Fruit fly (Drosophila melanogaster) whole organism, embryonic: ENCODE data around the gene Blm.

ENCODE experiments used
- Adf1 ChIP-seq: fragments of 200-800 bp; sonication (Bioruptor generic); IDR thresholded peaks from 2 replicates; pipeline ENCODE4 v1.3.6; 2022; ENCODE audit warnings: missing biosample characterization, missing genetic modification characterization
- C15 ChIP-seq: fragments of 200-800 bp; sonication (Bioruptor generic); IDR thresholded peaks from 3 replicates; pipeline ENCODE4 v1.3.6; 2022; ENCODE audit warnings: missing biosample characterization, missing genetic modification characterization
- CG12391 ChIP-seq: fragments of 200-800 bp; sonication (Bioruptor generic); optimal IDR thresholded peaks from 3 replicates; lab custom pipeline; 2018; ENCODE audit warnings: missing biosample characterization, mild to moderate bottlenecking, missing genetic modification characterization, moderate library complexity
- CG13424 ChIP-seq: fragments of 200-800 bp; sonication (Bioruptor generic); optimal IDR thresholded peaks from 2 replicates; lab custom pipeline; 2019; ENCODE audit warnings: missing biosample characterization, mild to moderate bottlenecking, missing genetic modification characterization, moderate library complexity
- CG13775 ChIP-seq: fragments of 200-800 bp; sonication (Bioruptor generic); optimal IDR thresholded peaks from 3 replicates; lab custom pipeline; 2017; ENCODE audit warnings: missing biosample characterization, mild to moderate bottlenecking, missing genetic modification characterization
- CG14050 ChIP-seq: fragments of 200-800 bp; sonication (Bioruptor generic); IDR thresholded peaks from 3 replicates; pipeline ENCODE4 v1.3.6; 2022; ENCODE audit warnings: missing biosample characterization, missing genetic modification characterization
- CG15514 ChIP-seq: fragments of 200-800 bp; sonication (Bioruptor generic); optimal IDR thresholded peaks from 3 replicates; lab custom pipeline; 2017; ENCODE audit warnings: missing biosample characterization, missing genetic modification characterization, mild to moderate bottlenecking, moderate library complexity, missing genetic modification reagents
- CG1603 ChIP-seq: fragments of 200-800 bp; sonication (Bioruptor generic); optimal IDR thresholded peaks from 2 replicates; lab custom pipeline; 2019; ENCODE audit warnings: missing biosample characterization, mild to moderate bottlenecking, missing genetic modification characterization, moderate library complexity
- CG17612 ChIP-seq: fragments of 200-800 bp; sonication (Bioruptor generic); IDR thresholded peaks from 2 replicates; pipeline ENCODE4 v1.3.6; 2022; ENCODE audit warnings: missing biosample characterization, missing genetic modification characterization
- CG2116 ChIP-seq: fragments of 200-800 bp; sonication (Bioruptor generic); optimal IDR thresholded peaks from 3 replicates; lab custom pipeline; 2018; ENCODE audit warnings: missing biosample characterization, mild to moderate bottlenecking, missing genetic modification characterization
- CG2202 ChIP-seq: fragments of 200-800 bp; sonication (Bioruptor generic); optimal IDR thresholded peaks from 2 replicates; lab custom pipeline; 2018; ENCODE audit warnings: missing biosample characterization, mild to moderate bottlenecking, missing genetic modification characterization
- CG2712 ChIP-seq: fragments of 200-800 bp; optimal IDR thresholded peaks from 3 replicates; lab custom pipeline; 2019; ENCODE audit warnings: missing biosample characterization, mild to moderate bottlenecking, missing genetic modification characterization, moderate library complexity
- CG6254 ChIP-seq: fragments of 200-800 bp; sonication (Bioruptor generic); optimal IDR thresholded peaks from 3 replicates; lab custom pipeline; 2017; ENCODE audit warnings: mild to moderate bottlenecking, missing biosample characterization, missing genetic modification reagents, missing genetic modification characterization
- CG6683 ChIP-seq: fragments of 200-800 bp; sonication (Bioruptor generic); optimal IDR thresholded peaks from 2 replicates; lab custom pipeline; 2017; ENCODE audit warnings: missing biosample characterization, mild to moderate bottlenecking, missing genetic modification characterization, missing genetic modification reagents
- CG8388 ChIP-seq: fragments of 200-800 bp; sonication (Bioruptor generic); optimal IDR thresholded peaks from 2 replicates; lab custom pipeline; 2019; ENCODE audit warnings: missing biosample characterization, mild to moderate bottlenecking, missing genetic modification characterization, moderate library complexity
- CG9215 ChIP-seq: fragments of 200-800 bp; sonication (Bioruptor generic); IDR thresholded peaks from 2 replicates; pipeline ENCODE4 v1.3.6; 2022; ENCODE audit warnings: missing biosample characterization, missing genetic modification characterization
- CG9437 ChIP-seq: fragments of 200-800 bp; sonication (Bioruptor generic); optimal IDR thresholded peaks from 2 replicates; lab custom pipeline; 2018; ENCODE audit warnings: missing biosample characterization, mild to moderate bottlenecking, missing genetic modification characterization
- CrebB ChIP-seq: fragments of 200-800 bp; sonication (Bioruptor generic); optimal IDR thresholded peaks from 3 replicates; lab custom pipeline; 2018; ENCODE audit warnings: missing biosample characterization, mild to moderate bottlenecking, missing genetic modification characterization
- Dbx ChIP-seq: fragments of 200-800 bp; sonication (Bioruptor generic); IDR thresholded peaks from 3 replicates; pipeline ENCODE4 v1.3.6; 2022; ENCODE audit warnings: missing biosample characterization, missing genetic modification characterization
- Deaf1 ChIP-seq: fragments of 200-800 bp; optimal IDR thresholded peaks from 3 replicates; lab custom pipeline; 2019; ENCODE audit warnings: missing biosample characterization, mild to moderate bottlenecking, missing genetic modification characterization, moderate library complexity
- Dfd ChIP-seq, 2 experiments: fragments of >200 bp; optimal IDR thresholded peaks; 2 replicates each; lab custom pipeline; 2017; ENCODE audit warnings: missing biosample characterization in 2 of 2, missing genetic modification characterization in 2 of 2
- Fer1 ChIP-seq: fragments of 200-800 bp; sonication (Bioruptor generic); optimal IDR thresholded peaks from 2 replicates; lab custom pipeline; 2017; ENCODE audit warnings: missing biosample characterization, mild to moderate bottlenecking, missing genetic modification characterization
- Gug ChIP-seq: fragments of 200-800 bp; sonication (Bioruptor generic); IDR thresholded peaks from 4 replicates; pipeline ENCODE4 v1.3.6; 2022; ENCODE audit warnings: missing biosample characterization, missing genetic modification characterization
- HLH54F ChIP-seq: fragments of 200-800 bp; sonication (Bioruptor generic); optimal IDR thresholded peaks from 3 replicates; lab custom pipeline; 2016; ENCODE audit warnings: missing biosample characterization, missing genetic modification characterization
- HmgD ChIP-seq: fragments of 200-800 bp; sonication (Bioruptor generic); optimal IDR thresholded peaks from 3 replicates; lab custom pipeline; 2016; ENCODE audit warnings: missing biosample characterization, missing genetic modification characterization
- Hr78 ChIP-seq, 2 experiments: fragments of 200-800 bp in 1 of 2; fragments of >200 bp in 1 of 2; sonication (Bioruptor generic) in 1 of 2; optimal IDR thresholded peaks; 2 replicates each; lab custom pipeline; 2017 to 2019; ENCODE audit warnings: missing biosample characterization in 2 of 2, missing genetic modification characterization in 2 of 2, mild to moderate bottlenecking in 1 of 2, moderate library complexity in 1 of 2
- Hsf ChIP-seq: fragments of 200-800 bp; sonication (Bioruptor generic); optimal IDR thresholded peaks from 3 replicates; lab custom pipeline; 2016; ENCODE audit warnings: missing biosample characterization, missing genetic modification characterization
- Jarid2 ChIP-seq: fragments of 200-800 bp; sonication (Bioruptor generic); optimal IDR thresholded peaks from 3 replicates; lab custom pipeline; 2017; ENCODE audit warnings: mild to moderate bottlenecking, missing biosample characterization, missing genetic modification reagents, missing genetic modification characterization
- Kr ChIP-seq: fragments of 200-800 bp; sonication (Bioruptor generic); optimal IDR thresholded peaks from 2 replicates; lab custom pipeline; 2017; ENCODE audit warnings: missing biosample characterization, mild to moderate bottlenecking, missing genetic modification characterization
- Oli ChIP-seq: fragments of 200-800 bp; sonication (Bioruptor generic); optimal IDR thresholded peaks from 2 replicates; lab custom pipeline; 2018; ENCODE audit warnings: missing biosample characterization, mild to moderate bottlenecking, missing genetic modification characterization, moderate library complexity
- Optix ChIP-seq: fragments of 200-800 bp; sonication (Bioruptor generic); IDR thresholded peaks from 3 replicates; pipeline ENCODE4 v1.3.6; 2022; ENCODE audit warnings: missing biosample characterization, missing genetic modification characterization
- PHDP ChIP-seq: fragments of 200-800 bp; sonication (Bioruptor generic); optimal IDR thresholded peaks from 3 replicates; lab custom pipeline; 2018; ENCODE audit warnings: missing biosample characterization, mild to moderate bottlenecking, missing genetic modification characterization, moderate library complexity
- Poxn ChIP-seq: fragments of 200-800 bp; sonication (Bioruptor generic); IDR thresholded peaks from 2 replicates; pipeline ENCODE4 v1.3.6; 2022; ENCODE audit warnings: missing biosample characterization, missing genetic modification characterization
- Six4 ChIP-seq: fragments of 200-800 bp; sonication (Bioruptor generic); optimal IDR thresholded peaks from 2 replicates; lab custom pipeline; 2016; ENCODE audit warnings: missing biosample characterization, missing genetic modification characterization
- Sox102F ChIP-seq: fragments of 200-800 bp; sonication (Bioruptor generic); optimal IDR thresholded peaks from 2 replicates; lab custom pipeline; 2018; ENCODE audit warnings: missing biosample characterization, mild to moderate bottlenecking, missing genetic modification characterization, moderate library complexity
- abd-A ChIP-seq: fragments of 200-800 bp; sonication (Bioruptor generic); optimal IDR thresholded peaks from 3 replicates; lab custom pipeline; 2019; ENCODE audit warnings: missing biosample characterization, mild to moderate bottlenecking, missing genetic modification characterization, moderate library complexity
- ash1 ChIP-seq: fragments of 200-800 bp; sonication (Bioruptor generic); optimal IDR thresholded peaks from 2 replicates; lab custom pipeline; 2018; ENCODE audit warnings: missing biosample characterization, mild to moderate bottlenecking, missing genetic modification characterization
- bigmax ChIP-seq: fragments of 200-800 bp; sonication (Bioruptor generic); optimal IDR thresholded peaks from 2 replicates; lab custom pipeline; 2018; ENCODE audit warnings: missing biosample characterization, mild to moderate bottlenecking, missing genetic modification characterization
- chinmo ChIP-seq: fragments of 200-800 bp; sonication (Bioruptor generic); IDR thresholded peaks from 4 replicates; pipeline ENCODE4 v1.3.6; 2022; ENCODE audit warnings: missing biosample characterization, missing genetic modification characterization; ENCODE audit not compliant: partially characterized antibody
- dimm ChIP-seq: fragments of 200-800 bp; sonication (Bioruptor generic); IDR thresholded peaks from 2 replicates; pipeline ENCODE4 v1.3.6; 2022; ENCODE audit warnings: missing biosample characterization, missing genetic modification characterization
- en ChIP-seq: fragments of 200-800 bp; sonication (Bioruptor generic); optimal IDR thresholded peaks from 2 replicates; lab custom pipeline; 2016; ENCODE audit warnings: missing biosample characterization, missing genetic modification characterization
- ewg ChIP-seq: fragments of 200-800 bp; sonication (Bioruptor generic); optimal IDR thresholded peaks from 3 replicates; lab custom pipeline; 2017; ENCODE audit warnings: mild to moderate bottlenecking, missing biosample characterization, missing genetic modification reagents, missing genetic modification characterization
- gsb ChIP-seq: fragments of 200-800 bp; sonication (Bioruptor generic); IDR thresholded peaks from 2 replicates; pipeline ENCODE4 v1.3.6; 2022; ENCODE audit warnings: missing biosample characterization, missing genetic modification characterization
- gt ChIP-seq: fragments of 200-800 bp; sonication (Bioruptor generic); IDR thresholded peaks from 2 replicates; pipeline ENCODE4 v1.3.6; 2022; ENCODE audit warnings: missing biosample characterization, missing genetic modification characterization
- inv ChIP-seq: fragments of 200-800 bp; sonication (Bioruptor generic); IDR thresholded peaks from 2 replicates; pipeline ENCODE4 v1.3.6; 2022; ENCODE audit warnings: missing biosample characterization, missing genetic modification characterization; ENCODE audit not compliant: partially characterized antibody
- lilli ChIP-seq: fragments of 200-800 bp; sonication (Bioruptor generic); optimal IDR thresholded peaks from 3 replicates; lab custom pipeline; 2016; ENCODE audit warnings: missing biosample characterization, missing genetic modification characterization
- mld ChIP-seq: fragments of 200-800 bp; sonication (Bioruptor generic); IDR thresholded peaks from 3 replicates; pipeline ENCODE4 v1.3.6; 2022; ENCODE audit warnings: missing biosample characterization, missing genetic modification characterization; ENCODE audit not compliant: partially characterized antibody
- nerfin-1 ChIP-seq: fragments of 200-800 bp; sonication (Bioruptor generic); optimal IDR thresholded peaks from 3 replicates; lab custom pipeline; 2019; ENCODE audit warnings: missing biosample characterization, mild to moderate bottlenecking, missing genetic modification characterization, moderate library complexity
- scrt ChIP-seq: fragments of 200-800 bp; sonication (Bioruptor generic); optimal IDR thresholded peaks from 2 replicates; lab custom pipeline; 2018; ENCODE audit warnings: missing biosample characterization, mild to moderate bottlenecking, missing genetic modification characterization, moderate library complexity
- seq ChIP-seq: fragments of 200-800 bp; sonication (Bioruptor generic); IDR thresholded peaks from 2 replicates; pipeline ENCODE4 v1.3.6; 2022; ENCODE audit warnings: missing biosample characterization, missing genetic modification characterization
- yki ChIP-seq: fragments of >200 bp; optimal IDR thresholded peaks from 3 replicates; lab custom pipeline; 2018
- zfh1 ChIP-seq: fragments of 200-800 bp; sonication (Bioruptor generic); IDR thresholded peaks from 3 replicates; pipeline ENCODE4 v1.3.6; 2022; ENCODE audit warnings: missing biosample characterization, missing genetic modification characterization

The Blm gene

dm6 chr3R:11735337-11735736, 6.2 kb downstream of the Blm start, which contains the start of gene CG14721 (continued):
- TF ChIP-seq CG2202 (tag; lab: Kevin White, UChicago) (no peak), CG13775 (GFP tag; lab: Kevin White, UChicago) (peak; percentile 34), CG9437 (GFP tag; lab: Kevin White, UChicago) (no peak), CG2116 (GFP tag; lab: Kevin White, UChicago) (peak; percentile 68), mld (no peak), CG8388 (no peak), zfh1 (GFP tag; lab: Robert Waterston, UW) (no peak), bigmax (GFP tag; lab: Kevin White, UChicago) (no peak), C15 (GFP tag; lab: Robert Waterston, UW) (no peak), Hr78 (GFP tag; optimal IDR thresholded peaks at IDR 0.05; lab: Kevin White, UChicago) (no peak), HLH54F (GFP tag; lab: Kevin White, UChicago) (peak; percentile 3), CrebB (no peak), CG17612 (GFP tag; lab: Robert Waterston, UW) (no peak), Jarid2 (GFP tag; lab: Kevin White, UChicago) (no peak), CG13424 (tag; lab: Kevin White, UChicago) (no peak), Poxn (GFP tag; lab: Robert Waterston, UW) (no peak), Hsf (peak; percentile 23), CG1603 (tag; lab: Kevin White, UChicago) (peak; percentile 65), Gug (GFP tag; lab: Robert Waterston, UW) (peak; percentile 24; the same call in 1 of the 4 replicates), gt (GFP tag; lab: Robert Waterston, UW) (no peak), dimm (no peak), en (GFP tag; lab: Kevin White, UChicago) (no peak), gsb (GFP tag; lab: Robert Waterston, UW) (no peak), CG15514 (GFP tag; lab: Kevin White, UChicago) (peak; percentile 86), lilli (GFP tag; lab: Kevin White, UChicago) (no peak), Oli (tag; lab: Kevin White, UChicago) (no peak), Six4 (GFP tag; lab: Kevin White, UChicago) (no peak), yki (lab: Kevin White, UChicago) (no peak), CG9215 (GFP tag; lab: Robert Waterston, UW) (no peak), Optix (GFP tag; lab: Robert Waterston, UW) (no peak), seq (no peak), PHDP (tag; lab: Kevin White, UChicago) (no peak), Dfd (GFP tag; optimal IDR thresholded peaks at IDR 0.05; lab: Kevin White, UChicago) (no peak), CG6254 (GFP tag; lab: Kevin White, UChicago) (no peak), Sox102F (GFP tag; lab: Kevin White, UChicago) (no peak), Dbx (GFP tag; lab: Robert Waterston, UW) (0 out of 3 replicates have a peak, but pooled peaks have one; percentile 5), nerfin-1 (tag; lab: Kevin White, UChicago) (no peak), CG14050 (GFP tag; lab: Robert Waterston, UW) (no peak), HmgD (GFP tag; lab: Kevin White, UChicago) (peak; percentile 71), CG12391 (tag; lab: Kevin White, UChicago) (peak; percentile 25)

- TF ChIP-seq Adf1 (GFP tag; lab: Robert Waterston, UW) (no peak), Fer1 (GFP tag; lab: Kevin White, UChicago) (no peak), Deaf1 (tag; lab: Kevin White, UChicago) (peak; percentile 7), ash1 (GFP tag; lab: Kevin White, UChicago) (no peak), abd-A (tag; lab: Kevin White, UChicago) (peak; percentile 32), ewg (GFP tag; lab: Kevin White, UChicago) (peak; percentile 74), C15 (GFP tag; lab: Robert Waterston, UW) (no peak), scrt (GFP tag; lab: Kevin White, UChicago) (peak; percentile 57), CG6683 (GFP tag; lab: Kevin White, UChicago) (no peak), CG2712 (tag; lab: Kevin White, UChicago) (no peak), Kr (GFP tag; lab: Kevin White, UChicago) (no peak), Jarid2 (GFP tag; lab: Kevin White, UChicago) (peak; percentile 4), chinmo (GFP tag; lab: Robert Waterston, UW) (0 out of 4 replicates have a peak, but pooled peaks have one; percentile 22), inv (GFP tag; lab: Robert Waterston, UW) (no peak)
Measured at dm6 chr3R:11721593-11721992, 20.0 kb downstream of the Blm start, which contains the start of gene CG12594. Gene CG12594, plus strand, starts transcription at chr3R:11721734.
